Fruit fly (Drosophila melanogaster) whole organism, embryonic: ENCODE data around the gene CG9338.

Source experiments
- Antp ChIP-seq: fragments of 200-800 bp; sonication (Bioruptor generic); optimal IDR thresholded peaks from 3 replicates; lab custom pipeline; 2016; ENCODE audit warnings: missing biosample characterization, missing genetic modification characterization
- Awh ChIP-seq: fragments of 200-800 bp; sonication (Bioruptor generic); IDR thresholded peaks from 2 replicates; pipeline ENCODE4, ENCODE4 v1.3.6; 2022; ENCODE audit warnings: missing biosample characterization, missing genetic modification characterization
- Bteb2 ChIP-seq: fragments of 200-800 bp; sonication (Bioruptor generic); optimal IDR thresholded peaks from 2 replicates; lab custom pipeline; 2016; ENCODE audit warnings: missing biosample characterization, missing genetic modification characterization
- CG10147 ChIP-seq: fragments of 200-800 bp; sonication (Bioruptor generic); optimal IDR thresholded peaks from 2 replicates; lab custom pipeline; 2019; ENCODE audit warnings: missing biosample characterization, mild to moderate bottlenecking, missing genetic modification characterization, moderate library complexity
- CG10209 ChIP-seq: fragments of 200-800 bp; sonication (Bioruptor generic); optimal IDR thresholded peaks from 3 replicates; lab custom pipeline; 2017; ENCODE audit warnings: missing biosample characterization, mild to moderate bottlenecking, missing genetic modification characterization, missing genetic modification reagents
- CG10543 ChIP-seq: fragments of 200-800 bp; sonication (Bioruptor generic); optimal IDR thresholded peaks from 3 replicates; lab custom pipeline; 2017; ENCODE audit warnings: missing biosample characterization, mild to moderate bottlenecking, missing genetic modification characterization, moderate library complexity
- CG10959 ChIP-seq: fragments of 200-800 bp; sonication (Bioruptor generic); IDR thresholded peaks from 2 replicates; pipeline ENCODE4 v1.3.6; 2022; ENCODE audit warnings: missing biosample characterization, missing genetic modification characterization
- CG11723 ChIP-seq: fragments of 200-800 bp; sonication (Bioruptor generic); optimal IDR thresholded peaks from 2 replicates; lab custom pipeline; 2017; ENCODE audit warnings: missing biosample characterization, mild to moderate bottlenecking, missing genetic modification characterization
- CG12744 ChIP-seq: fragments of 200-800 bp; sonication (Bioruptor generic); optimal IDR thresholded peaks from 2 replicates; lab custom pipeline; 2016; ENCODE audit warnings: missing biosample characterization, missing genetic modification characterization
- CG12769 ChIP-seq: fragments of 200-800 bp; sonication (Bioruptor generic); optimal IDR thresholded peaks from 2 replicates; lab custom pipeline; 2019; ENCODE audit warnings: missing biosample characterization, mild to moderate bottlenecking, missing genetic modification characterization, moderate library complexity
- CG13424 ChIP-seq: fragments of 200-800 bp; sonication (Bioruptor generic); optimal IDR thresholded peaks from 2 replicates; lab custom pipeline; 2019; ENCODE audit warnings: missing biosample characterization, mild to moderate bottlenecking, missing genetic modification characterization, moderate library complexity
- CG15269 ChIP-seq: fragments of 200-800 bp; sonication (Bioruptor generic); optimal IDR thresholded peaks from 2 replicates; lab custom pipeline; 2018; ENCODE audit warnings: missing biosample characterization, mild to moderate bottlenecking, missing genetic modification characterization, moderate library complexity
- CG1603 ChIP-seq: fragments of 200-800 bp; sonication (Bioruptor generic); optimal IDR thresholded peaks from 2 replicates; lab custom pipeline; 2019; ENCODE audit warnings: missing biosample characterization, mild to moderate bottlenecking, missing genetic modification characterization, moderate library complexity
- CG17802 ChIP-seq: fragments of 200-800 bp; sonication (Bioruptor generic); optimal IDR thresholded peaks from 2 replicates; lab custom pipeline; 2018; ENCODE audit warnings: missing biosample characterization, mild to moderate bottlenecking, missing genetic modification characterization, moderate library complexity
- CG17912 ChIP-seq: fragments of 200-800 bp; sonication (Bioruptor generic); optimal IDR thresholded peaks from 2 replicates; lab custom pipeline; 2018; ENCODE audit warnings: missing biosample characterization, mild to moderate bottlenecking, missing genetic modification characterization
- CG18262 ChIP-seq: fragments of 200-800 bp; optimal IDR thresholded peaks from 3 replicates; lab custom pipeline; 2019; ENCODE audit warnings: missing biosample characterization, mild to moderate bottlenecking, missing genetic modification characterization, moderate library complexity
- CG5180 ChIP-seq: fragments of 200-800 bp; sonication (Bioruptor generic); optimal IDR thresholded peaks from 3 replicates; lab custom pipeline; 2017; ENCODE audit warnings: missing biosample characterization, missing genetic modification characterization, mild to moderate bottlenecking, moderate library complexity, missing genetic modification reagents
- CG8924 ChIP-seq: fragments of 200-800 bp; optimal IDR thresholded peaks from 3 replicates; lab custom pipeline; 2019; ENCODE audit warnings: missing biosample characterization, mild to moderate bottlenecking, missing genetic modification characterization, moderate library complexity
- CG9215 ChIP-seq: fragments of 200-800 bp; sonication (Bioruptor generic); IDR thresholded peaks from 2 replicates; pipeline ENCODE4 v1.3.6; 2022; ENCODE audit warnings: missing biosample characterization, missing genetic modification characterization
- CG9727 ChIP-seq: fragments of 200-800 bp; sonication (Bioruptor generic); optimal IDR thresholded peaks from 3 replicates; lab custom pipeline; 2017; ENCODE audit warnings: missing biosample characterization, mild to moderate bottlenecking, missing genetic modification characterization
- D19B ChIP-seq: fragments of 200-800 bp; sonication (Bioruptor generic); optimal IDR thresholded peaks from 2 replicates; lab custom pipeline; 2017; ENCODE audit warnings: missing biosample characterization, mild to moderate bottlenecking, missing genetic modification characterization
- Doc2 ChIP-seq: fragments of 200-800 bp; sonication (Bioruptor generic); IDR thresholded peaks from 2 replicates; pipeline ENCODE4 v1.3.6; 2022; ENCODE audit warnings: missing biosample characterization, missing genetic modification characterization
- Drgx ChIP-seq: fragments of 200-800 bp; sonication (Bioruptor generic); IDR thresholded peaks from 2 replicates; pipeline ENCODE4 v1.3.6; 2022; ENCODE audit warnings: missing biosample characterization, missing genetic modification characterization
- E2f1 ChIP-seq: fragments of 200-800 bp; sonication (Bioruptor generic); IDR thresholded peaks from 2 replicates; pipeline ENCODE4 v1.3.6; 2022; ENCODE audit warnings: missing biosample characterization, missing genetic modification characterization
- Elba2 ChIP-seq: fragments of 200-800 bp; sonication (Bioruptor generic); optimal IDR thresholded peaks from 3 replicates; lab custom pipeline; 2016; ENCODE audit warnings: missing biosample characterization, missing genetic modification characterization
- Ets65A ChIP-seq: fragments of 200-800 bp; sonication (Bioruptor generic); peaks from one replicate; lab custom pipeline; 2016; ENCODE audit warnings: missing biosample characterization, missing genetic modification characterization
- Fer2 ChIP-seq: fragments of 200-800 bp; sonication (Bioruptor generic); optimal IDR thresholded peaks from 2 replicates; lab custom pipeline; 2018; ENCODE audit warnings: missing biosample characterization, mild to moderate bottlenecking, missing genetic modification characterization, moderate library complexity
- MESR4 ChIP-seq: fragments of 200-800 bp; sonication (Bioruptor generic); optimal IDR thresholded peaks from 2 replicates; lab custom pipeline; 2018; ENCODE audit warnings: missing biosample characterization, mild to moderate bottlenecking, missing genetic modification characterization, moderate library complexity
- MTF-1 ChIP-seq: fragments of 200-800 bp; sonication (Bioruptor generic); optimal IDR thresholded peaks from 2 replicates; lab custom pipeline; 2018; ENCODE audit warnings: missing biosample characterization, mild to moderate bottlenecking, missing genetic modification characterization, borderline replicate concordance
- Six4 ChIP-seq: fragments of 200-800 bp; sonication (Bioruptor generic); optimal IDR thresholded peaks from 2 replicates; lab custom pipeline; 2016; ENCODE audit warnings: missing biosample characterization, missing genetic modification characterization
- Sry-β ChIP-seq: fragments of 200-800 bp; sonication (Bioruptor generic); optimal IDR thresholded peaks from 2 replicates; lab custom pipeline; 2018; ENCODE audit warnings: missing biosample characterization, mild to moderate bottlenecking, missing genetic modification characterization, moderate library complexity
- Ssrp ChIP-seq: fragments of 200-800 bp; sonication (Bioruptor generic); optimal IDR thresholded peaks from 2 replicates; lab custom pipeline; 2018; ENCODE audit warnings: missing biosample characterization, mild to moderate bottlenecking, missing genetic modification characterization, moderate library complexity
- Vsx1 ChIP-seq: fragments of 200-800 bp; sonication (Bioruptor generic); optimal IDR thresholded peaks from 2 replicates; lab custom pipeline; 2017; ENCODE audit warnings: missing biosample characterization, mild to moderate bottlenecking, missing genetic modification characterization, missing genetic modification reagents
- ac ChIP-seq: fragments of 200-800 bp; sonication (Bioruptor generic); optimal IDR thresholded peaks from 3 replicates; lab custom pipeline; 2017; ENCODE audit warnings: missing biosample characterization, mild to moderate bottlenecking, missing genetic modification characterization
- al ChIP-seq: fragments of 200-800 bp; sonication (Bioruptor generic); IDR thresholded peaks from 2 replicates; pipeline ENCODE4 v1.3.6; 2022; ENCODE audit warnings: missing biosample characterization, missing genetic modification characterization
- ara ChIP-seq: fragments of 200-800 bp; sonication (Bioruptor generic); IDR thresholded peaks from 2 replicates; pipeline ENCODE4 v1.3.6; 2022; ENCODE audit warnings: missing biosample characterization, missing genetic modification characterization
- ci ChIP-seq: fragments of 200-800 bp; sonication (Bioruptor generic); IDR thresholded peaks from 3 replicates; pipeline ENCODE4 v1.3.6; 2022; ENCODE audit warnings: missing biosample characterization, missing genetic modification characterization
- grn ChIP-seq: fragments of 200-800 bp; sonication (Bioruptor generic); optimal IDR thresholded peaks from 3 replicates; lab custom pipeline; 2017; ENCODE audit warnings: missing biosample characterization, missing genetic modification characterization
- ham ChIP-seq: fragments of 200-800 bp; sonication (Bioruptor generic); IDR thresholded peaks from 2 replicates; pipeline ENCODE4 v1.3.6; 2022; ENCODE audit warnings: missing biosample characterization, missing genetic modification characterization
- her ChIP-seq: fragments of 200-800 bp; sonication (Bioruptor generic); optimal IDR thresholded peaks from 2 replicates; lab custom pipeline; 2016; ENCODE audit warnings: missing biosample characterization, missing genetic modification characterization
- jing ChIP-seq: fragments of 200-800 bp; sonication (Bioruptor generic); optimal IDR thresholded peaks from 2 replicates; lab custom pipeline; 2018; ENCODE audit warnings: missing biosample characterization, mild to moderate bottlenecking, missing genetic modification characterization
- ken ChIP-seq: fragments of 200-800 bp; sonication (Bioruptor generic); IDR thresholded peaks from 3 replicates; pipeline ENCODE4 v1.3.6; 2022; ENCODE audit warnings: missing biosample characterization, missing genetic modification characterization
- lab ChIP-seq: fragments of 200-800 bp; sonication (Bioruptor generic); optimal IDR thresholded peaks from 3 replicates; lab custom pipeline; 2017; ENCODE audit warnings: missing biosample characterization, missing genetic modification characterization, mild to moderate bottlenecking, moderate library complexity, missing genetic modification reagents
- nerfin-2 ChIP-seq: fragments of 200-800 bp; sonication (Bioruptor generic); IDR thresholded peaks from 2 replicates; pipeline ENCODE4 v1.3.6; 2022; ENCODE audit warnings: missing biosample characterization, missing genetic modification characterization; ENCODE audit not compliant: partially characterized antibody
- p53 ChIP-seq: fragments of 200-800 bp; sonication (Bioruptor generic); optimal IDR thresholded peaks from 2 replicates; lab custom pipeline; 2016; ENCODE audit warnings: missing biosample characterization, missing genetic modification characterization
- pnt ChIP-seq: fragments of 200-800 bp; sonication (Bioruptor generic); optimal IDR thresholded peaks from 3 replicates; lab custom pipeline; 2016; ENCODE audit warnings: missing biosample characterization, missing genetic modification characterization
- pros ChIP-seq: fragments of 200-800 bp; sonication (Bioruptor generic); optimal IDR thresholded peaks from 3 replicates; lab custom pipeline; 2019; ENCODE audit warnings: missing biosample characterization, mild to moderate bottlenecking, missing genetic modification characterization, moderate library complexity
- sim ChIP-seq: fragments of 200-800 bp; sonication (Bioruptor generic); IDR thresholded peaks from 2 replicates; pipeline ENCODE4 v1.3.6; 2022; ENCODE audit warnings: missing biosample characterization, missing genetic modification characterization
- sisA ChIP-seq: fragments of 200-800 bp; sonication (Bioruptor generic); IDR thresholded peaks from 2 replicates; pipeline ENCODE4 v1.3.6; 2022; ENCODE audit warnings: missing biosample characterization, missing genetic modification characterization
- sug ChIP-seq: fragments of 200-800 bp; optimal IDR thresholded peaks from 2 replicates; lab custom pipeline; 2019; ENCODE audit warnings: missing biosample characterization, mild to moderate bottlenecking, missing genetic modification characterization, moderate library complexity
- z ChIP-seq: fragments of 200-800 bp; sonication (Bioruptor generic); IDR thresholded peaks from 3 replicates; pipeline ENCODE4 v1.3.6; 2022; ENCODE audit warnings: missing biosample characterization, missing genetic modification characterization
- zen2 ChIP-seq: fragments of 200-800 bp; sonication (Bioruptor generic); IDR thresholded peaks from 3 replicates; pipeline ENCODE4 v1.3.6; 2022; ENCODE audit warnings: missing biosample characterization, missing genetic modification characterization; ENCODE audit not compliant: partially characterized antibody

Gene CG9338

dm6 chr2L:20831060-20831459, 34.0 kb upstream of the CG9338 start, which contains the start of gene CG31674 (continued):
- TF ChIP-seq CG9727 (GFP tag; lab: Kevin White, UChicago) (no peak), MESR4 (no peak), sisA (GFP tag; lab: Robert Waterston, UW) (no peak), CG12744 (GFP tag; lab: Kevin White, UChicago) (no peak), Sry-β (GFP tag; lab: Kevin White, UChicago) (no peak), pros (GFP tag; lab: Kevin White, UChicago) (no peak), CG10209 (no peak), Ets65A (GFP tag; lab: Kevin White, UChicago) (no peak), Awh (GFP tag; lab: Robert Waterston, UW) (no peak), ci (no peak), sim (GFP tag; lab: Robert Waterston, UW) (no peak), CG17802 (tag; lab: Kevin White, UChicago) (no peak), ken (GFP tag; lab: Robert Waterston, UW) (no peak), ham (GFP tag; lab: Robert Waterston, UW) (no peak), Antp (GFP tag; lab: Kevin White, UChicago) (no peak), CG12769 (tag; lab: Kevin White, UChicago) (no peak), E2f1 (no peak), CG15269 (tag; lab: Kevin White, UChicago) (peak; percentile 22), CG5180 (peak; percentile 23), grn (GFP tag; lab: Kevin White, UChicago) (peak; percentile 28), CG9215 (no peak), CG17912 (GFP tag; lab: Kevin White, UChicago) (no peak), Doc2 (GFP tag; lab: Robert Waterston, UW) (no peak), CG11723 (GFP tag; lab: Kevin White, UChicago) (no peak), pnt (no peak), nerfin-2 (GFP tag; lab: Robert Waterston, UW) (no peak), CG1603 (tag; lab: Kevin White, UChicago) (no peak), ara (GFP tag; lab: Robert Waterston, UW) (no peak), al (GFP tag; lab: Robert Waterston, UW) (no peak), CG18262 (tag; lab: Kevin White, UChicago) (no peak), sug (tag; lab: Kevin White, UChicago) (peak; percentile 37), CG10543 (no peak), CG8924 (tag; lab: Kevin White, UChicago) (no peak), her (GFP tag; lab: Kevin White, UChicago) (no peak), ac (no peak), Fer2 (tag; lab: Kevin White, UChicago) (no peak), p53 (no peak), Six4 (GFP tag; lab: Kevin White, UChicago) (no peak), lab (GFP tag; lab: Kevin White, UChicago) (peak; percentile 16), z (GFP tag; lab: Robert Waterston, UW) (no peak), CG10959 (GFP tag; lab: Robert Waterston, UW) (no peak), CG13424 (tag; lab: Kevin White, UChicago) (no peak), Elba2 (GFP tag; lab: Kevin White, UChicago) (no peak), Vsx1 (GFP tag; lab: Kevin White, UChicago) (no peak), D19B (GFP tag; lab: Kevin White, UChicago) (no peak), CG10147 (GFP tag; lab: Kevin White, UChicago) (no peak), zen2 (GFP tag; lab: Robert Waterston, UW) (peak; percentile 30; the same call in 1 of the 3 replicates), Bteb2 (GFP tag; lab: Kevin White, UChicago) (no peak), Ssrp (tag; lab: Kevin White, UChicago) (no peak), MTF-1 (GFP tag; lab: Kevin White, UChicago) (no peak), jing (no peak), Drgx (no peak)
